Worm (Caenorhabditis elegans) whole organism, early embryonic: ENCODE data around the gene R08F11.4.

ENCODE experiments used
- B0310.2 ChIP-seq: sonication (generic microtip); optimal IDR thresholded peaks from 2 replicates; lab custom pipeline; 2016; ENCODE audit warnings: mild to moderate bottlenecking, missing genetic modification characterization, missing compliant biosample characterization
- F13C5.2 ChIP-seq: sonication (generic microtip); optimal IDR thresholded peaks from 2 replicates; lab custom pipeline; 2017; ENCODE audit warnings: mild to moderate bottlenecking, missing genetic modification characterization, inconsistent platforms, missing compliant biosample characterization
- aly-1 ChIP-seq: sonication (generic microtip); optimal IDR thresholded peaks from 2 replicates; lab custom pipeline; 2016; ENCODE audit warnings: missing genetic modification characterization, missing compliant biosample characterization
- ama-1 ChIP-seq: fragments of 150-350 bp; optimal IDR thresholded peaks from 2 replicates; lab custom pipeline; 2014
- ceh-13 ChIP-seq: fragments of 200-800 bp; sonication (Bioruptor generic); optimal IDR thresholded peaks from 2 replicates; lab custom pipeline; 2018; ENCODE audit warnings: mild to moderate bottlenecking, missing genetic modification characterization, missing compliant biosample characterization
- ceh-36 ChIP-seq: sonication (generic microtip); optimal IDR thresholded peaks from 2 replicates; lab custom pipeline; 2016; ENCODE audit warnings: missing genetic modification characterization, inconsistent platforms, missing compliant biosample characterization
- ets-7 ChIP-seq: sonication (generic microtip); optimal IDR thresholded peaks from 2 replicates; lab custom pipeline; 2016; ENCODE audit warnings: missing genotype, missing genetic modification characterization, missing compliant biosample characterization
- flt-1 ChIP-seq: fragments of 200-800 bp; sonication (Bioruptor generic); IDR thresholded peaks from 2 replicates; pipeline ENCODE4 v1.3.6; 2022; ENCODE audit warnings: missing genetic modification characterization, missing compliant biosample characterization
- hmbx-1 ChIP-seq: sonication (generic microtip); optimal IDR thresholded peaks from 2 replicates; lab custom pipeline; 2016; ENCODE audit warnings: mild to moderate bottlenecking, missing genetic modification characterization, missing compliant biosample characterization
- hmg-4 ChIP-seq: fragments of 200-800 bp; sonication (Bioruptor generic); optimal IDR thresholded peaks from 2 replicates; lab custom pipeline; 2018; ENCODE audit warnings: mild to moderate bottlenecking, missing genetic modification characterization, missing compliant biosample characterization
- hnd-1 ChIP-seq: sonication (generic microtip); optimal IDR thresholded peaks from 2 replicates; lab custom pipeline; 2016; ENCODE audit warnings: missing genetic modification characterization, missing compliant biosample characterization
- pes-1 ChIP-seq: fragments of 200-800 bp; sonication (Bioruptor generic); IDR thresholded peaks from 2 replicates; pipeline ENCODE4 v1.3.6; 2022; ENCODE audit warnings: missing genetic modification reagents, missing genetic modification characterization, missing compliant biosample characterization
- scrt-1 ChIP-seq: fragments of 200-800 bp; sonication (Bioruptor generic); IDR thresholded peaks from 2 replicates; pipeline ENCODE4 v1.3.6; 2022; ENCODE audit warnings: missing genetic modification characterization, missing compliant biosample characterization
- sea-1 ChIP-seq: fragments of 200-800 bp; sonication (Bioruptor generic); conservative IDR thresholded peaks from 2 replicates; pipeline ENCODE4 v1.3.6; 2022; ENCODE audit warnings: missing genetic modification characterization, missing compliant biosample characterization
- tbx-11 ChIP-seq: fragments of 200-800 bp; sonication (Bioruptor generic); IDR thresholded peaks from 2 replicates; pipeline ENCODE4 v1.3.6; 2022; ENCODE audit warnings: missing genetic modification characterization, missing compliant biosample characterization
- tbx-37 ChIP-seq: fragments of 200-800 bp; sonication (Bioruptor generic); conservative IDR thresholded peaks from 2 replicates; pipeline ENCODE4 v1.3.6; 2022; ENCODE audit warnings: missing genetic modification reagents, missing genetic modification characterization, missing compliant biosample characterization
- tra-4 ChIP-seq: sonication (generic microtip); optimal IDR thresholded peaks from 2 replicates; lab custom pipeline; 2017; ENCODE audit warnings: missing genetic modification characterization, missing compliant biosample characterization

Gene R08F11.4

ce11 chrV:3805499-3805898, at the start of gene R08F11.4:
R08F11.4 (minus strand) TSS chrV:3805527.
- TF ChIP-seq tra-4 (tag; lab: Kevin White, UChicago): no peak
- TF ChIP-seq flt-1 (GFP tag; lab: Robert Waterston, UW): no peak
- no peak for TF ChIP-seq ama-1 (lab: Kevin White, UChicago)
- TF ChIP-seq B0310.2 (tag; lab: Kevin White, UChicago): no peak
- no peak for TF ChIP-seq pes-1 (GFP tag; lab: Robert Waterston, UW)
- no peak for TF ChIP-seq tbx-11 (GFP tag; lab: Robert Waterston, UW)
- no peak for TF ChIP-seq scrt-1 (GFP tag; lab: Robert Waterston, UW)
- TF ChIP-seq ceh-13 (GFP tag; lab: Kevin White, UChicago): no peak
- TF ChIP-seq tbx-37 (GFP tag; lab: Robert Waterston, UW): no peak
- TF ChIP-seq hmg-4 (GFP tag; lab: Kevin White, UChicago): no peak
- TF ChIP-seq aly-1 (tag; lab: Kevin White, UChicago): no peak
- TF ChIP-seq F13C5.2: no peak
- TF ChIP-seq hmbx-1 (tag; lab: Kevin White, UChicago): no peak
- TF ChIP-seq ceh-36 (tag; lab: Kevin White, UChicago): no peak
- TF ChIP-seq hnd-1 (tag; lab: Kevin White, UChicago): no peak
- no peak for TF ChIP-seq sea-1 (GFP tag; lab: Robert Waterston, UW)
- no peak for TF ChIP-seq ets-7 (tag; lab: Kevin White, UChicago)

- TF ChIP-seq tbx-11 (GFP tag; lab: Robert Waterston, UW) (no peak), hmbx-1 (tag; lab: Kevin White, UChicago) (no peak), ceh-36 (tag; lab: Kevin White, UChicago) (no peak), ama-1 (lab: Kevin White, UChicago) (no peak), hnd-1 (tag; lab: Kevin White, UChicago) (no peak), tbx-37 (GFP tag; lab: Robert Waterston, UW) (no peak), ceh-13 (GFP tag; lab: Kevin White, UChicago) (no peak), aly-1 (tag; lab: Kevin White, UChicago) (no peak), scrt-1 (GFP tag; lab: Robert Waterston, UW) (no peak), flt-1 (GFP tag; lab: Robert Waterston, UW) (no peak), sea-1 (GFP tag; lab: Robert Waterston, UW) (no peak), tra-4 (tag; lab: Kevin White, UChicago) (no peak), hmg-4 (GFP tag; lab: Kevin White, UChicago) (no peak), B0310.2 (tag; lab: Kevin White, UChicago) (no peak), ets-7 (tag; lab: Kevin White, UChicago) (no peak), F13C5.2 (no peak)
These were observed 49.5 kb upstream of the R08F11.4 start, which contains the start of gene nhr-186 for ce11 chrV:3854847-3855246. nhr-186 (minus strand) TSS chrV:3854947.

- no peak for TF ChIP-seq flt-1 (GFP tag; lab: Robert Waterston, UW)
- TF ChIP-seq tra-4 (tag; lab: Kevin White, UChicago): no peak
These were observed 46.4 kb upstream of the R08F11.4 start for ce11 chrV:3851760-3852159.

ce11 chrV:3847268-3847667, 41.9 kb upstream of the R08F11.4 start, which contains the start of gene nhr-185:
nhr-185 (minus strand) TSS chrV:3847368.
- TF ChIP-seq tbx-11 (GFP tag; lab: Robert Waterston, UW) (no peak), F13C5.2 (no peak), scrt-1 (GFP tag; lab: Robert Waterston, UW) (no peak), ama-1 (lab: Kevin White, UChicago) (no peak), tbx-37 (GFP tag; lab: Robert Waterston, UW) (no peak)

DNA sequence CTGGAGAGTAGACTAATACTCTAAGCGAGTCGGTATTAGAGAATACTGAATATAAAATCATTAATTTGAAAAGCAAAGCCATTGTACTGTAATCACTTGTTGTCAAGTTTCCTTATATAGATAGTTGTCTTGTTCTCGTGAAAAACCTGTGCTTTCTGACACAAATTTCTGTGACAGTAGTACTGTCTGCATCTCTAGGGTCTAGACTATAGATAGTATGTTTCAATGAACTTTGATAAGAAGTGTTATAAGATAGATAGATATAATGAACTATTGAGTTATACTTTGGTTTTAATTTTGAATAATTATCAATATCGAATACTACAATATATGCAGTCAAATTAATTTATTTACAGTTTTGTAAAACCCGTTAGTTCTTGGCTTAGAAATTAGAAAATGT, 38.6 kb upstream of the R08F11.4 start, which contains the start of gene ugt-32:
Gene ugt-32 (minus strand): TSS at position 82 of the 400 bp plus-strand sequence.
- TF ChIP-seq flt-1 (GFP tag; lab: Robert Waterston, UW) (no peak), hmbx-1 (tag; lab: Kevin White, UChicago) (no peak), ceh-13 (GFP tag; lab: Kevin White, UChicago) (no peak), ets-7 (tag; lab: Kevin White, UChicago) (no peak), F13C5.2 (no peak), tbx-11 (GFP tag; lab: Robert Waterston, UW) (no peak), tra-4 (tag; lab: Kevin White, UChicago) (no peak)

ce11 chrV:3841462-3841861, 36.1 kb upstream of the R08F11.4 start:
- TF ChIP-seq ceh-36 (tag; lab: Kevin White, UChicago) (no peak), B0310.2 (tag; lab: Kevin White, UChicago) (no peak), tbx-37 (GFP tag; lab: Robert Waterston, UW) (no peak), ama-1 (lab: Kevin White, UChicago) (no peak), hmbx-1 (tag; lab: Kevin White, UChicago) (no peak), flt-1 (GFP tag; lab: Robert Waterston, UW) (no peak), aly-1 (tag; lab: Kevin White, UChicago) (no peak), ets-7 (tag; lab: Kevin White, UChicago) (no peak), F13C5.2 (no peak), ceh-13 (GFP tag; lab: Kevin White, UChicago) (no peak), tbx-11 (GFP tag; lab: Robert Waterston, UW) (no peak), hnd-1 (tag; lab: Kevin White, UChicago) (no peak), pes-1 (GFP tag; lab: Robert Waterston, UW) (no peak), tra-4 (tag; lab: Kevin White, UChicago) (no peak), hmg-4 (GFP tag; lab: Kevin White, UChicago) (no peak)

DNA sequence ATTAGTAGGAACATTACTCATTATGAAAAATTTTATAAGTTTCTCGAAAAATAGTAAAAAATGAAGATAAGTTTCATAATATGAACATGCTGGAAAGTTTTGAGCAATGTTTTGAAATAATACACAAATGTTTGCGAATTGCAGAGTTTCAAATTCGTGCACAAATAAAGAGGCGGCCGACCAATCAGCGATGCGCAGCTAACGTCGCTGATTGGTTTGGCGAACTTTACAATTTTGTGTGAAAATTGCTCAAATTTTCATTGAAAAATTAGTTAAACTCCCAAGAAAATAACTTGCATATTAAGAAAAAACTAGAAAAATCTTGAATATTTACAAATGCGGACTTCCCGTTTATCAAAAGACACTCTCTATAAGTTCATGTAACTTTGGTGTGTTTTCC, 27.3 kb upstream of the R08F11.4 start:
- no peak for TF ChIP-seq ama-1 (lab: Kevin White, UChicago)

ce11 chrV:3832103-3832502, 26.8 kb upstream of the R08F11.4 start:
- TF ChIP-seq F13C5.2: no peak
- no peak for TF ChIP-seq ama-1 (lab: Kevin White, UChicago)
- no peak for TF ChIP-seq scrt-1 (GFP tag; lab: Robert Waterston, UW)
- no peak for TF ChIP-seq tbx-11 (GFP tag; lab: Robert Waterston, UW)
- TF ChIP-seq hmbx-1 (tag; lab: Kevin White, UChicago): no peak
- no peak for TF ChIP-seq B0310.2 (tag; lab: Kevin White, UChicago)
